Worm (Caenorhabditis elegans): ENCODE results near the gene K01A2.10.

ce11 chrII:372235-372634, 49.3 kb upstream of the K01A2.10 start:
- TF ChIP-seq pha-2 (tag; optimal IDR thresholded peaks at IDR 0.05) (no peak), lim-6 (tag; optimal IDR thresholded peaks at IDR 0.05) (no peak), ama-1 (optimal IDR thresholded peaks at IDR 0.05) (no peak), ttx-3 (tag; optimal IDR thresholded peaks at IDR 0.05) (no peak), fax-1 (tag; optimal IDR thresholded peaks at IDR 0.05) (no peak), F13H6.1 (tag; optimal IDR thresholded peaks at IDR 0.05) (no peak), ceh-2 (tag; optimal IDR thresholded peaks at IDR 0.05) (no peak), unc-86 (tag; optimal IDR thresholded peaks at IDR 0.05) (no peak), madf-2 (tag; optimal IDR thresholded peaks at IDR 0.05) (no peak)

Measured in whole organism, late embryonic.